Worm (Caenorhabditis elegans) whole organism, L4/young adult: ENCODE results near the gene T16G1.18.

Experiments
- W03F9.2 ChIP-seq: fragments of 150-350 bp; optimal IDR thresholded peaks from 2 replicates; lab custom pipeline; 2014; ENCODE audit warnings: missing biosample characterization, missing genetic modification characterization
- dao-5 ChIP-seq: sonication (generic microtip); optimal IDR thresholded peaks from 2 replicates; lab custom pipeline; 2016; ENCODE audit warnings: missing genotype, missing genetic modification characterization, moderate library complexity, missing compliant biosample characterization

DNA sequence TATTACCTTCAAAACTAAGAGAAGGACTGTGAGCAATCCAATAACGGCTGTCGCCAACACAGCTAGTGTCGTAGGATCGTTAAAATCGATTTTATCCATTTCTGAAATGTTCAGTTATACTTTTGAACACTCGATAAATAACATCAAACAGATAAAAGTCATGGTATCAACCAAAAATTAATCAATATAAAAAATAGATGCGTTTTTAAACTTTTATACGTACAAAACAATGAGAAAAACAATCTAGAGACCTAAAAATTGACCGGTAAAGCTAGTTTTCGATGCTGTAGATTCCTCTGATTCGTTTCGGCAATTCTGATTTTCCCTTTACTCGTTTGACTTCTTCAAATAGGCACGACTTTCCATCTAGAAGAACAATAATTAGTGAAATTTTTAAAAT lies 16.0 kb downstream of the T16G1.18 start, which contains the start of gene R186.3:
- TF ChIP-seq dao-5 (tag; lab: Kevin White, UChicago) (no peak), W03F9.2 (tag; lab: Kevin White, UChicago) (no peak)
